Worm (Caenorhabditis elegans): ENCODE results near the gene fbxb-97.

ce11 chrII:1864278-1864677 is 16.3 kb upstream of the fbxb-97 start, which contains the start of gene C16C4.17:
- TF ChIP-seq W03F9.2 (tag; optimal IDR thresholded peaks at IDR 0.05) (no peak), dao-5 (tag; optimal IDR thresholded peaks at IDR 0.05) (no peak), him-1 (tag; optimal IDR thresholded peaks at IDR 0.05) (no peak)

Measured in whole organism, L4/young adult.